Worm (Caenorhabditis elegans): ENCODE data around the gene T16G12.6.

The T16G12.6 gene

DNA sequence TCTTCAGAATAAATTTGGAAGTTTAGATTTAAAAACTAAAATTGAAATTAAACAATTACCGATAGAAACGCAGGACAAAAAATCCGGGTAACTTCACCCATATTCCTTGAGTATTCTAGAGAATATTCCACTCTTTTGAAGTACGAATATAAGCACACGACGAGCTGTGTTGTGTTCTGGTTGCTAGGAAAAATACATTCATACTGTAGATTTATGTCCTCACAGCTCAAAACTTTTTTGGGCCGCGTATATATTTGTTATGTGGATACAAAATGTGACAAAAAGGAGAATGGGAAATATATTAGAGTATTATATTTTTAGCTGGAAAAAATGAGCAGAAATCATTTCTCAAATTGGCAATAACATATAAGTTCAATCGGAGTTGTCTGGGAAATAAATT is 36.2 kb upstream of the T16G12.6 start, which contains the start of gene M04D8.5:
Gene M04D8.5, minus strand, starts transcription at position 101 of the 400 bp plus-strand sequence.
- TF ChIP-seq D2030.7 (GFP tag; IDR thresholded peaks at IDR 0.05) (no peak), hmg-20 (GFP tag; IDR thresholded peaks at IDR 0.05) (no peak), ztf-22 (GFP tag; optimal IDR thresholded peaks at IDR 0.05) (no peak), die-1 (tag; optimal IDR thresholded peaks at IDR 0.05) (no peak), F10E7.11 (tag; optimal IDR thresholded peaks at IDR 0.05) (no peak), F37B4.10 (GFP tag; IDR thresholded peaks at IDR 0.05) (no peak), B0019.2 (GFP tag; conservative IDR thresholded peaks at IDR 0.05) (no peak), B0035.1 (tag; optimal IDR thresholded peaks at IDR 0.05) (no peak), lin-54 (GFP tag; optimal IDR thresholded peaks at IDR 0.05) (no peak), attf-6 (GFP tag; IDR thresholded peaks at IDR 0.05) (no peak), mcd-1 (GFP tag; IDR thresholded peaks at IDR 0.05) (no peak), pha-4 (tag; optimal IDR thresholded peaks at IDR 0.05) (no peak)

DNA sequence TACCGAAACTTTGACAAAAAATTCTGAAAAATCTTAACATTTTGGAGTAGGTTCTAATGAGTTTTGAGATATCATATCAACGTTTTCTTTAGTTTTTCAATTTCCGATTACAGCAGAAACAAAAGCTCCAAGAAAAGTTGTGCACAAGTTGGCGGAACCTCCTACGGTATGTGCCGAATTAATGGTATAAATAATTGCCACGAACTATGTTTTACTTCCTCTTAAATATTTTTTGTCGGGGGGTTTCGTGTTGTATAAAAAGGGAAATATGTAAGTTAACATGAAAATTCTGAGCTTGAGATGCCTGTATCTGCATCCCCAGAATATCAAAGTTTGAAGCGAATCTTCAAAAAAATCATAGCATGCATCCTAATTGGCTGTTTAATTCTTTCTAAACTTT is 35.5 kb upstream of the T16G12.6 start, which contains the start of gene M04D8.8:
Gene M04D8.8, plus strand, starts transcription at position 301 of the 400 bp plus-strand sequence.
- TF ChIP-seq F49E8.2 (tag; optimal IDR thresholded peaks at IDR 0.05; ENCODE audit: insufficient read depth) (no peak), lin-35 (GFP tag; optimal IDR thresholded peaks at IDR 0.05) (no peak), nfya-2 (GFP tag; IDR thresholded peaks at IDR 0.05) (no peak), C17E4.6 (GFP tag; IDR thresholded peaks at IDR 0.05) (no peak)

DNA sequence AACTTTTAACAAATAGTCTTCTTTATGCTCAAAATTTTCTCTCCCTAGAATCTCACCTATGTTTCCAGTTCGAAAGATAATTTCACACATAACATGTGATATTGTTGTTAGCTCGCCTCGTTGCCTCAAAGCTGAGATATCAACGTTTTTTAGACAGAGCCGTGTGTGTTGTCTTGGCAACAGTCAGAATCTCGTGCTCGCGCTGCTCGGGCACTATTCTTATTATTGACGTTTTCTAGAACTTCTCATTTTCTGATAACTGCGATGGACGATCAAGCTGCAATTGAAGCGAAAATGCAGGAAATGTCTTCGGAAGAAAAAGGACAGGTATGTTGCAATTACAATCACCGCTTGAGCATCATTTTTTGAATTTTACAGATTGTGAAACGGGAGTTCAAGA is 33.6 kb upstream of the T16G12.6 start, which contains the start of gene xbx-3:
Gene xbx-3, plus strand, starts transcription at position 163 of the 400 bp plus-strand sequence.
- TF ChIP-seq tlf-1 (GFP tag; optimal IDR thresholded peaks at IDR 0.05) (no peak), hsf-1 (GFP tag; IDR thresholded peaks at IDR 0.05) (no peak), atf-7 (tag; optimal IDR thresholded peaks at IDR 0.05) (no peak), fkh-3 (tag; optimal IDR thresholded peaks at IDR 0.05) (no peak), nhr-120 (GFP tag; IDR thresholded peaks at IDR 0.05) (no peak), B0261.1 (tag; optimal IDR thresholded peaks at IDR 0.05) (no peak), D2030.7 (GFP tag; IDR thresholded peaks at IDR 0.05) (no peak), ztf-28 (GFP tag; IDR thresholded peaks at IDR 0.05) (no peak), T26A5.8 (tag; optimal IDR thresholded peaks at IDR 0.05) (no peak)

DNA sequence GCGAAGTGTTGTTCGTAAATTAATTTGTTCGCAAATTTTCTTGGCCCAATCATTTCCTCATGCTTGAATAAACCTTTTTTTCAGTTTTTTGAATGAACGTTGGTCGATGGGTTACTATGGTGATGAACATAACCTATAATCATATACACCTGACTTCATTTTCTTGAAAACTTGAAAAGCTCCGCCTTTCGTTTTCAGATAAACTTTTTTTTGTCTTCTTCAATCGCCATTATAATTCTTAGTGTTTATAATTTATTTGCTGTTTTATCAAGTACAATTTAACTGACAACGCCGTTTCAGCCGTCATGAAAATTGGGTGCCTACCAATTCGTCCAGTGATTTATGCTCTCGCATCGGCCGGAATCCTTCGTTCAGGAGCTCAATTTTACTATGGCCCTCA is 32.2 kb upstream of the T16G12.6 start, which contains the start of gene M04D8.7:
Gene M04D8.7, plus strand, starts transcription at position 301 of the 400 bp plus-strand sequence.
- TF ChIP-seq hrde-1 (tag; optimal IDR thresholded peaks at IDR 0.05; ENCODE audit: borderline replicate concordance): no peak
- no peak for TF ChIP-seq lin-26 (GFP tag; IDR thresholded peaks at IDR 0.05)
- no peak for TF ChIP-seq F22D6.2 (tag; optimal IDR thresholded peaks at IDR 0.05)

DNA sequence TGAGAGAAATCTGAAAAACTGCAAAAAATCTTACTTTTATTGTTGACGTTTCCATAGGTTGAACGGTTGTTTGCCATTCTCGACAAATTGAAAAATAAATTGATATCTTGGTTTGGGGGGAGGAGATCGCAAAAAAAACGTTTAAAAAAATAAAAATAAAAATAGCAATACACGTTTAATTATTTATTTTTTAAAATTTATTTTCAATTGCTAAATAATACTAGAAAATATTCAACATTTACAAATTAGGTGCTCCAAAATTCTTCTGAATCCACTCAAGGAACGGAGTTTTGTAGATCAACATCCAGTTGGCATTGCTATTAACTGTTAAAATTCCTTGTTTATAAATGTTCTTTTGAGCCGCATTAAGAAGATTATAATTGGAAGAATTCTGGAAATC is 29.4 kb upstream of the T16G12.6 start, which contains the start of gene T16G12.7:
Gene T16G12.7, minus strand, starts transcription at position 101 of the 400 bp plus-strand sequence.
- TF ChIP-seq F52B5.7 (tag; optimal IDR thresholded peaks at IDR 0.05) (no peak), ceh-40 (GFP tag; IDR thresholded peaks at IDR 0.05) (no peak), B0035.1 (tag; optimal IDR thresholded peaks at IDR 0.05) (no peak), zim-3 (tag; optimal IDR thresholded peaks at IDR 0.05) (no peak)

DNA sequence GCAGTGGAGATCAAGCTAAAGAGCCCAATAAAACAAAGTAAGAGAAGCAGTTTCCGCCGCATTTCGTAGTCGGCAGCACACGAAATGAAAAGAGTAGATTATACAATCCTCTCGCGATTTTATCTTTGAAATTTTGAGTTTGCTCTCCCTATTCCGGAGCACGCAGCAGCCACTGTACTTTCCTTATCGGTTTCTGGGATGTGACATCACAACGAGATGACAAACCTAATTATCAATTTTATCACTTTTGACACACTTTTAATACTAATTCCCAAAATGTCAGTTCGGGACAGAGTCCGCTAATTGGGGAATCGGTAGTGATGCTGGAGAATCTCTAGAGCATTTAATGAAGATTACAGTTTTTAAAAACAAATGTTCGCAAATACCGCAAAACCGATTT is 19.7 kb upstream of the T16G12.6 start, which contains the start of gene T16G12.1:
Gene T16G12.1, minus strand, starts transcription at position 176 of the 400 bp plus-strand sequence.
- TF ChIP-seq nhr-80 (tag; optimal IDR thresholded peaks at IDR 0.05) (peak; percentile 68), zfh-2 (GFP tag; conservative IDR thresholded peaks at IDR 0.05) (no peak)
